Comparison of ENCODE assay signal across 1 fruit fly cellular context in the genomic region with DNA sequence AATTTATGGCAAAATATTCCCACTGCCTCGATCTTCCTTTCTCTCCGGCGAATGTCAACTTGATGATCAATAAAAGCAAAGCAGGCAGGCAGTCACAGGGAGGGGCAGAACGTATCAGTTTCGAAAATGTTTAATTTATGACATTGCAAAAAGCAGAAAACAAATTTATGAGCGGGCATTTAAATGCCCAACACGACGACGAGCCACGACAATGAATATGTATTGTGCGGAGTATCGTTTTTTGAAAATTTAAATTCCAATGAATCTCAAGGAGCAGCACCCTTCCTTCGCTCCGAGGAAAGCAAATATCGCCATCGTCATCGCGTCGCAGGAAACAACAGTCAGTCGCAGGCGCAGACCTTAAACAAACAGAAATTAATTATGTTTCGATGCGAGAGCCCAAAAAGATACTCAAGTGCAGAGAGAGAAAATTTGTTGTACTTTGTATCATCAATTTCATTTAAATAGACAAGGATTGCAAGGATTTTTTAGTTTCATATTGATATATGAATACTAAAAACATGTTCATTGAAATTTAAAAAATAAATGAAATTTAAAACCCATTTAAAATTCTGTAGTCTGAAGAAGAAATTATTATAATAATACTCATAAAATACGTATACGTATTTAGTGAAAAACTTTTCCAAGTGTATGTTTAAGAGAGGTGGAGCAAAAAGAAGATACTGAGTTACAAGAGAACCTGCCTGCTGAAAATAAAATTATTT.
TF ChIP-seq lines count a peak whose summit lies in the region.

No protein-coding gene starts in this region.

TF ChIP-seq in whole organism, embryonic, 481 proteins besides CTCF, POLR2A, EP300 and RAD21 (continued from another document and continues in another):
- no peak for TF ChIP-seq NFAT (GFP tag; IDR thresholded peaks at IDR 0.05; lab: Robert Waterston, UW)
- TF ChIP-seq HHEX (GFP tag; optimal IDR thresholded peaks at IDR 0.05; lab: Kevin White, UChicago), result no peak
- no peak for TF ChIP-seq Neu2 (GFP tag; optimal IDR thresholded peaks at IDR 0.05; lab: Kevin White, UChicago; ENCODE audit: borderline replicate concordance)
- TF ChIP-seq Hr39 (optimal IDR thresholded peaks at IDR 0.05; lab: Kevin White, UChicago), result no peak
- no peak for TF ChIP-seq CG6791 (GFP tag; IDR thresholded peaks at IDR 0.05; lab: Robert Waterston, UW; ENCODE audit: partially characterized antibody)
- TF ChIP-seq Atf-2 (GFP tag; optimal IDR thresholded peaks at IDR 0.05; lab: Kevin White, UChicago), result no peak
- no peak for TF ChIP-seq ro (GFP tag; IDR thresholded peaks at IDR 0.05; lab: Robert Waterston, UW)
- no peak for TF ChIP-seq Usf (GFP tag; optimal IDR thresholded peaks at IDR 0.05; lab: Kevin White, UChicago)
- no peak for TF ChIP-seq Hey (tag; optimal IDR thresholded peaks at IDR 0.05; lab: Kevin White, UChicago)
- TF ChIP-seq her (GFP tag; optimal IDR thresholded peaks at IDR 0.05; lab: Kevin White, UChicago), result no peak
- TF ChIP-seq CG8388 (GFP tag; optimal IDR thresholded peaks at IDR 0.05; lab: Kevin White, UChicago), result peak; percentile 75
- TF ChIP-seq CG12299 (tag; optimal IDR thresholded peaks at IDR 0.05; lab: Kevin White, UChicago), result no peak
- TF ChIP-seq CG4424 (GFP tag; optimal IDR thresholded peaks at IDR 0.05; lab: Kevin White, UChicago), result peak; percentile 65
- no peak for TF ChIP-seq Ravus (GFP tag; IDR thresholded peaks at IDR 0.05; lab: Robert Waterston, UW)
- TF ChIP-seq pb (GFP tag; optimal IDR thresholded peaks at IDR 0.05; lab: Kevin White, UChicago), result no peak
- TF ChIP-seq Jarid2 (GFP tag; optimal IDR thresholded peaks at IDR 0.05; lab: Kevin White, UChicago), result no peak
- TF ChIP-seq Ssrp (tag; optimal IDR thresholded peaks at IDR 0.05; lab: Kevin White, UChicago), result peak; percentile 64
- peak; percentile 45 for TF ChIP-seq Deaf1 (tag; optimal IDR thresholded peaks at IDR 0.05; lab: Kevin White, UChicago)
- no peak for TF ChIP-seq CG10462 (GFP tag; optimal IDR thresholded peaks at IDR 0.05; lab: Kevin White, UChicago)
- no peak for TF ChIP-seq sima (GFP tag; optimal IDR thresholded peaks at IDR 0.05; lab: Kevin White, UChicago)
- TF ChIP-seq eyg (GFP tag; optimal IDR thresholded peaks at IDR 0.05; lab: Kevin White, UChicago), result no peak
- no peak for TF ChIP-seq CG4730 (GFP tag; IDR thresholded peaks at IDR 0.05; lab: Robert Waterston, UW)
- TF ChIP-seq tap (tag; optimal IDR thresholded peaks at IDR 0.05; lab: Kevin White, UChicago), result peak; percentile 67
- TF ChIP-seq CG5180 (GFP tag; optimal IDR thresholded peaks at IDR 0.05; lab: Kevin White, UChicago), result no peak
- TF ChIP-seq CG12744 (GFP tag; optimal IDR thresholded peaks at IDR 0.05; lab: Kevin White, UChicago), result no peak
- 0 out of 2 replicates have a peak, but pooled peaks have one; percentile 32 for TF ChIP-seq CG10959 (GFP tag; IDR thresholded peaks at IDR 0.05; lab: Robert Waterston, UW)
- no peak; the same call in 1 of the 2 replicates for TF ChIP-seq E2f2 (GFP tag; IDR thresholded peaks at IDR 0.05; lab: Robert Waterston, UW)
- no peak for TF ChIP-seq CG32767 (GFP tag; IDR thresholded peaks at IDR 0.05; lab: Robert Waterston, UW)
- no peak for TF ChIP-seq D19B (GFP tag; optimal IDR thresholded peaks at IDR 0.05; lab: Kevin White, UChicago)
- no peak for TF ChIP-seq fru (optimal IDR thresholded peaks at IDR 0.05; lab: Kevin White, UChicago)
- TF ChIP-seq crol (GFP tag; IDR thresholded peaks at IDR 0.05; lab: Robert Waterston, UW), result no peak
- TF ChIP-seq CG6683 (GFP tag; optimal IDR thresholded peaks at IDR 0.05; lab: Kevin White, UChicago), result no peak
- TF ChIP-seq CG1647 (GFP tag; optimal IDR thresholded peaks at IDR 0.05; lab: Kevin White, UChicago), result no peak
- TF ChIP-seq Dad (GFP tag; optimal IDR thresholded peaks at IDR 0.05; lab: Kevin White, UChicago), result no peak
- 0 out of 3 replicates have a peak, but pooled peaks have one; percentile 15 for TF ChIP-seq CG34422 (GFP tag; IDR thresholded peaks at IDR 0.05; lab: Robert Waterston, UW)
- no peak for TF ChIP-seq B-H2 (GFP tag; optimal IDR thresholded peaks at IDR 0.05; lab: Kevin White, UChicago)
- TF ChIP-seq CG6813 (GFP tag; optimal IDR thresholded peaks at IDR 0.05; lab: Kevin White, UChicago), result peak; percentile 33
- TF ChIP-seq CG8765 (GFP tag; IDR thresholded peaks at IDR 0.05; lab: Robert Waterston, UW), result no peak
- no peak for TF ChIP-seq CG2889 (GFP tag; IDR thresholded peaks at IDR 0.05; lab: Robert Waterston, UW)
- no peak for TF ChIP-seq Bteb2 (GFP tag; optimal IDR thresholded peaks at IDR 0.05; lab: Kevin White, UChicago)
- no peak for TF ChIP-seq CG16863 (GFP tag; optimal IDR thresholded peaks at IDR 0.05; lab: Kevin White, UChicago)
- TF ChIP-seq z (GFP tag; IDR thresholded peaks at IDR 0.05; lab: Robert Waterston, UW), result 0 out of 3 replicates have a peak, but pooled peaks have one; percentile 23
- TF ChIP-seq Drgx (GFP tag; IDR thresholded peaks at IDR 0.05; lab: Robert Waterston, UW), result no peak
- peak; percentile 48 for TF ChIP-seq az2 (GFP tag; optimal IDR thresholded peaks at IDR 0.05; lab: Kevin White, UChicago)
- TF ChIP-seq bcd (GFP tag; optimal IDR thresholded peaks at IDR 0.05; lab: Kevin White, UChicago), result no peak
- TF ChIP-seq CG11085 (GFP tag; IDR thresholded peaks at IDR 0.05; lab: Robert Waterston, UW), result no peak
- no peak for TF ChIP-seq CG10321 (GFP tag; IDR thresholded peaks at IDR 0.05; lab: Robert Waterston, UW)
- peak in 1 of 3 experiments; percentile 85 for TF ChIP-seq lola (GFP tag; optimal IDR thresholded peaks at IDR 0.05; lab: Kevin White, UChicago)
- no peak for TF ChIP-seq CG7357 (GFP tag; IDR thresholded peaks at IDR 0.05; lab: Robert Waterston, UW)
- no peak for TF ChIP-seq sqz (GFP tag; optimal IDR thresholded peaks at IDR 0.05; lab: Kevin White, UChicago)
- TF ChIP-seq CG11695 (GFP tag; IDR thresholded peaks at IDR 0.05; lab: Robert Waterston, UW), result peak; percentile 71; the same call in 2 of the 3 replicates
- TF ChIP-seq CG1603 (tag; optimal IDR thresholded peaks at IDR 0.05; lab: Kevin White, UChicago), result no peak
- TF ChIP-seq Tbp (GFP tag; optimal IDR thresholded peaks at IDR 0.05; lab: Kevin White, UChicago), result no peak
- peak; percentile 56; the same call in 1 of the 2 replicates for TF ChIP-seq CG4404 (GFP tag; IDR thresholded peaks at IDR 0.05; lab: Robert Waterston, UW)
- TF ChIP-seq CG1024 (GFP tag; IDR thresholded peaks at IDR 0.05; lab: Robert Waterston, UW), result 0 out of 2 replicates have a peak, but pooled peaks have one; percentile 23
- TF ChIP-seq sna (GFP tag; IDR thresholded peaks at IDR 0.05; lab: Robert Waterston, UW; ENCODE audit: partially characterized antibody), result no peak
- no peak for TF ChIP-seq ham (GFP tag; IDR thresholded peaks at IDR 0.05; lab: Robert Waterston, UW)
- peak; percentile 90 for TF ChIP-seq CG10979 (tag; optimal IDR thresholded peaks at IDR 0.05; lab: Kevin White, UChicago)
- no peak for TF ChIP-seq repo (GFP tag; optimal IDR thresholded peaks at IDR 0.05; lab: Kevin White, UChicago)
- no peak for TF ChIP-seq CG14441 (GFP tag; IDR thresholded peaks at IDR 0.05; lab: Robert Waterston, UW)
- TF ChIP-seq Dip3 (GFP tag; optimal IDR thresholded peaks at IDR 0.05; lab: Kevin White, UChicago), result no peak
- TF ChIP-seq HLH3B (GFP tag; IDR thresholded peaks at IDR 0.05; lab: Robert Waterston, UW), result peak; percentile 44; the same call in 1 of the 2 replicates
- TF ChIP-seq prd (optimal IDR thresholded peaks at IDR 0.05; lab: Kevin White, UChicago), result no peak
- peak; percentile 48; the same call in 1 of the 3 replicates for TF ChIP-seq prd (GFP tag; IDR thresholded peaks at IDR 0.05; lab: Robert Waterston, UW)
- TF ChIP-seq CG10543 (GFP tag; optimal IDR thresholded peaks at IDR 0.05; lab: Kevin White, UChicago), result no peak
- TF ChIP-seq Aef1 (GFP tag; IDR thresholded peaks at IDR 0.05; lab: Robert Waterston, UW), result no peak
- TF ChIP-seq bigmax (GFP tag; optimal IDR thresholded peaks at IDR 0.05; lab: Kevin White, UChicago), result no peak
- peak; percentile 35 for TF ChIP-seq sens (GFP tag; lab: Kevin White, UChicago)
- no peak for TF ChIP-seq pnt (GFP tag; optimal IDR thresholded peaks at IDR 0.05; lab: Kevin White, UChicago)
- no peak for TF ChIP-seq ato (GFP tag; IDR thresholded peaks at IDR 0.05; lab: Robert Waterston, UW; ENCODE audit: partially characterized antibody)
- no peak for TF ChIP-seq CG9609 (GFP tag; optimal IDR thresholded peaks at IDR 0.05; lab: Kevin White, UChicago)
- TF ChIP-seq CG10274 (GFP tag; optimal IDR thresholded peaks at IDR 0.05; lab: Kevin White, UChicago), result no peak
- TF ChIP-seq dan (GFP tag; IDR thresholded peaks at IDR 0.05; lab: Robert Waterston, UW), result no peak
- no peak for TF ChIP-seq CG12769 (tag; optimal IDR thresholded peaks at IDR 0.05; lab: Kevin White, UChicago)
- no peak for TF ChIP-seq mam (GFP tag; optimal IDR thresholded peaks at IDR 0.05; lab: Kevin White, UChicago)
- TF ChIP-seq hbn (GFP tag; IDR thresholded peaks at IDR 0.05; lab: Robert Waterston, UW; ENCODE audit: partially characterized antibody), result no peak
- no peak for TF ChIP-seq CG13624 (GFP tag; optimal IDR thresholded peaks at IDR 0.05; lab: Kevin White, UChicago)
- TF ChIP-seq ken (GFP tag; IDR thresholded peaks at IDR 0.05; lab: Robert Waterston, UW), result no peak
- peak; percentile 18 for TF ChIP-seq CG15011 (GFP tag; optimal IDR thresholded peaks at IDR 0.05; lab: Kevin White, UChicago)
- peak; percentile 36 for TF ChIP-seq Xbp1 (GFP tag; optimal IDR thresholded peaks at IDR 0.05; lab: Kevin White, UChicago)
- TF ChIP-seq Atf6 (GFP tag; IDR thresholded peaks at IDR 0.05; lab: Robert Waterston, UW), result peak; percentile 10; the same call in 1 of the 2 replicates
- no peak for TF ChIP-seq CG10366 (GFP tag; IDR thresholded peaks at IDR 0.05; lab: Robert Waterston, UW)
- TF ChIP-seq psq (GFP tag; optimal IDR thresholded peaks at IDR 0.05; lab: Kevin White, UChicago), result no peak
- peak; percentile 78 for TF ChIP-seq CG2678 (tag; optimal IDR thresholded peaks at IDR 0.05; lab: Kevin White, UChicago)
- TF ChIP-seq CG13287 (GFP tag; IDR thresholded peaks at IDR 0.05; lab: Robert Waterston, UW; ENCODE audit: partially characterized antibody), result no peak
- TF ChIP-seq dm (GFP tag; optimal IDR thresholded peaks at IDR 0.05; lab: Kevin White, UChicago), result no peak
- TF ChIP-seq CG4360 (GFP tag; IDR thresholded peaks at IDR 0.05; lab: Robert Waterston, UW), result no peak
- no peak for TF ChIP-seq gro (GFP tag; optimal IDR thresholded peaks at IDR 0.05; lab: Kevin White, UChicago)
- no peak for TF ChIP-seq ac (GFP tag; optimal IDR thresholded peaks at IDR 0.05; lab: Kevin White, UChicago)
- no peak for TF ChIP-seq CG18011 (GFP tag; optimal IDR thresholded peaks at IDR 0.05; lab: Kevin White, UChicago)
- peak; percentile 54 for TF ChIP-seq Nf-YB (GFP tag; optimal IDR thresholded peaks at IDR 0.05; lab: Kevin White, UChicago)
- peak; percentile 11 for TF ChIP-seq kay (GFP tag; optimal IDR thresholded peaks at IDR 0.05; lab: Kevin White, UChicago)
- peak in 1 of 2 experiments; percentile 32 for TF ChIP-seq Eip74EF (GFP tag; optimal IDR thresholded peaks at IDR 0.05; lab: Kevin White, UChicago)
- TF ChIP-seq Pdp1 (GFP tag; optimal IDR thresholded peaks at IDR 0.05; lab: Kevin White, UChicago), result no peak
- no peak for TF ChIP-seq CG14014 (GFP tag; IDR thresholded peaks at IDR 0.05; lab: Robert Waterston, UW)
- no peak for TF ChIP-seq schlank (tag; optimal IDR thresholded peaks at IDR 0.05; lab: Kevin White, UChicago)
- TF ChIP-seq Rx (GFP tag; IDR thresholded peaks at IDR 0.05; lab: Robert Waterston, UW), result no peak
- no peak for TF ChIP-seq CG16813 (GFP tag; IDR thresholded peaks at IDR 0.05; lab: Robert Waterston, UW; ENCODE audit: partially characterized antibody)
- TF ChIP-seq ssp (GFP tag; IDR thresholded peaks at IDR 0.05; lab: Robert Waterston, UW), result no peak
- no peak for TF ChIP-seq klu (GFP tag; IDR thresholded peaks at IDR 0.05; lab: Robert Waterston, UW)
- TF ChIP-seq CG9932 (GFP tag; IDR thresholded peaks at IDR 0.05; lab: Robert Waterston, UW), result no peak
- TF ChIP-seq Trl (optimal IDR thresholded peaks at IDR 0.05; lab: Kevin White, UChicago), result no peak
- TF ChIP-seq Trl (GFP tag; optimal IDR thresholded peaks at IDR 0.05; lab: Kevin White, UChicago), result no peak
- no peak for TF ChIP-seq CG1832 (GFP tag; optimal IDR thresholded peaks at IDR 0.05; lab: Kevin White, UChicago)
- no peak for TF ChIP-seq CG14860 (GFP tag; IDR thresholded peaks at IDR 0.05; lab: Robert Waterston, UW; ENCODE audit: partially characterized antibody)
- TF ChIP-seq CG10654 (GFP tag; optimal IDR thresholded peaks at IDR 0.05; lab: Kevin White, UChicago), result peak; percentile 0
- TF ChIP-seq CG5245 (GFP tag; optimal IDR thresholded peaks at IDR 0.05; lab: Kevin White, UChicago), result no peak
- no peak for TF ChIP-seq en (GFP tag; optimal IDR thresholded peaks at IDR 0.05; lab: Kevin White, UChicago)
- TF ChIP-seq CG6689 (GFP tag; IDR thresholded peaks at IDR 0.05; lab: Robert Waterston, UW), result peak; percentile 17; the same call in 1 of the 2 replicates
- TF ChIP-seq pho (GFP tag; optimal IDR thresholded peaks at IDR 0.05; lab: Kevin White, UChicago), result no peak
- TF ChIP-seq slp2 (GFP tag; optimal IDR thresholded peaks at IDR 0.05; lab: Kevin White, UChicago), result no peak
- TF ChIP-seq NC2β (GFP tag; optimal IDR thresholded peaks at IDR 0.05; lab: Kevin White, UChicago), result no peak
- TF ChIP-seq shn (GFP tag; optimal IDR thresholded peaks at IDR 0.05; lab: Kevin White, UChicago), result no peak
- TF ChIP-seq Chrac-16 (GFP tag; optimal IDR thresholded peaks at IDR 0.05; lab: Kevin White, UChicago), result peak; percentile 48
- TF ChIP-seq sc (optimal IDR thresholded peaks at IDR 0.05; lab: Kevin White, UChicago), result no peak
- TF ChIP-seq sc (GFP tag; optimal IDR thresholded peaks at IDR 0.05; lab: Kevin White, UChicago), result peak; percentile 10
- no peak for TF ChIP-seq CG15514 (GFP tag; optimal IDR thresholded peaks at IDR 0.05; lab: Kevin White, UChicago)
- TF ChIP-seq Xrp1 (GFP tag; IDR thresholded peaks at IDR 0.05; lab: Robert Waterston, UW), result peak; percentile 77
- no peak for TF ChIP-seq CG15479 (GFP tag; optimal IDR thresholded peaks at IDR 0.05; lab: Kevin White, UChicago)
- TF ChIP-seq CG7556 (GFP tag; optimal IDR thresholded peaks at IDR 0.05; lab: Kevin White, UChicago), result peak; percentile 76
- TF ChIP-seq salm (tag; optimal IDR thresholded peaks at IDR 0.05; lab: Kevin White, UChicago), result peak; percentile 53
- no peak for TF ChIP-seq NfI (GFP tag; optimal IDR thresholded peaks at IDR 0.05; lab: Kevin White, UChicago)
- TF ChIP-seq Rfx (GFP tag; IDR thresholded peaks at IDR 0.05; lab: Robert Waterston, UW), result 0 out of 2 replicates have a peak, but pooled peaks have one; percentile 18
- TF ChIP-seq CG13775 (GFP tag; optimal IDR thresholded peaks at IDR 0.05; lab: Kevin White, UChicago), result peak; percentile 60
- TF ChIP-seq CrebB (tag; optimal IDR thresholded peaks at IDR 0.05; lab: Kevin White, UChicago), result no peak
- no peak for TF ChIP-seq trh (GFP tag; optimal IDR thresholded peaks at IDR 0.05; lab: Kevin White, UChicago)
